Worm (Caenorhabditis elegans) whole organism, young adult: Measurements from ENCODE around the gene T27A10.2.

Source experiments
- B0035.1 ChIP-seq: sonication (generic microtip); optimal IDR thresholded peaks from 2 replicates; lab custom pipeline; 2016; ENCODE audit warnings: missing genetic modification characterization, mild to moderate bottlenecking, missing compliant biosample characterization, missing genotype, missing genetic modification reagents
- B0261.1 ChIP-seq: sonication (generic microtip); optimal IDR thresholded peaks from 2 replicates; lab custom pipeline; 2016; ENCODE audit warnings: mild to moderate bottlenecking, missing genetic modification characterization, moderate library complexity, missing compliant biosample characterization
- F39B2.1 ChIP-seq: fragments of 200-800 bp; sonication (Bioruptor generic); IDR thresholded peaks from 2 replicates; pipeline ENCODE4 v1.3.6; 2022; ENCODE audit warnings: missing genetic modification reagents, missing genetic modification characterization, missing compliant biosample characterization
- F55B11.4 ChIP-seq: sonication (generic microtip); optimal IDR thresholded peaks from 2 replicates; lab custom pipeline; 2016; ENCODE audit warnings: missing compliant biosample characterization, missing genetic modification characterization, borderline replicate concordance; ENCODE audit not compliant: insufficient read depth
- K11D2.4 ChIP-seq: fragments of 200-800 bp; sonication (Bioruptor generic); IDR thresholded peaks from 2 replicates; pipeline ENCODE4 v1.3.6; 2022; ENCODE audit warnings: missing genetic modification reagents, missing genetic modification characterization, missing compliant biosample characterization
- T26A5.8 ChIP-seq: sonication (generic microtip); optimal IDR thresholded peaks from 2 replicates; lab custom pipeline; 2016; ENCODE audit warnings: missing genetic modification characterization, missing compliant biosample characterization
- Y95B8A.8 ChIP-seq: fragments of 200-800 bp; sonication (Bioruptor generic); IDR thresholded peaks from 2 replicates; pipeline ENCODE4 v1.3.6; 2022; ENCODE audit warnings: missing genetic modification reagents, missing genetic modification characterization, missing compliant biosample characterization
- bed-2 ChIP-seq: fragments of 200-800 bp; sonication (Bioruptor generic); IDR thresholded peaks from 2 replicates; pipeline ENCODE4 v1.3.6; 2022; ENCODE audit warnings: missing genetic modification reagents, missing genetic modification characterization, missing compliant biosample characterization
- cebp-1 ChIP-seq, 2 experiments: fragments of 200-800 bp in 1 of 2; sonication (Bioruptor generic) in 1 of 2; sonication (generic microtip) in 1 of 2; IDR thresholded peaks in 1 of 2; optimal IDR thresholded peaks in 1 of 2; 2 replicates each; pipeline versions ENCODE4 v1.3.6 to Lab custom; 2017 to 2022; ENCODE audit warnings: missing compliant biosample characterization in 2 of 2, missing genetic modification characterization in 2 of 2, mild to moderate bottlenecking in 1 of 2, missing genetic modification reagents in 1 of 2, moderate library complexity in 1 of 2
- ceh-91 ChIP-seq: fragments of 200-800 bp; sonication (Bioruptor generic); IDR thresholded peaks from 2 replicates; pipeline ENCODE4 v1.3.6; 2022; ENCODE audit warnings: missing genetic modification reagents, missing genetic modification characterization, missing compliant biosample characterization
- die-1 ChIP-seq: sonication (generic microtip); optimal IDR thresholded peaks from 2 replicates; lab custom pipeline; 2016; ENCODE audit warnings: missing genotype, mild to moderate bottlenecking, missing genetic modification characterization, missing compliant biosample characterization
- dox-1 ChIP-seq: fragments of 200-800 bp; sonication (Bioruptor generic); IDR thresholded peaks from 2 replicates; pipeline ENCODE4 v1.3.6; 2022; ENCODE audit warnings: missing genetic modification reagents, missing genetic modification characterization, missing compliant biosample characterization
- fkh-3 ChIP-seq: sonication (generic microtip); optimal IDR thresholded peaks from 2 replicates; lab custom pipeline; 2016; ENCODE audit warnings: mild to moderate bottlenecking, missing genetic modification characterization, missing compliant biosample characterization
- him-1 ChIP-seq: sonication (generic microtip); optimal IDR thresholded peaks from 2 replicates; lab custom pipeline; 2016; ENCODE audit warnings: missing genotype, missing genetic modification reagents, missing genetic modification characterization, missing compliant biosample characterization
- hlh-26 ChIP-seq: fragments of 200-800 bp; sonication (Bioruptor generic); conservative IDR thresholded peaks from 2 replicates; pipeline ENCODE4 v1.3.6; 2022; ENCODE audit warnings: missing genetic modification reagents, missing genetic modification characterization, missing compliant biosample characterization
- hmg-1.2 ChIP-seq: fragments of 200-800 bp; sonication (Bioruptor generic); IDR thresholded peaks from 2 replicates; pipeline ENCODE4 v1.3.6; 2022; ENCODE audit warnings: missing genetic modification reagents, missing genetic modification characterization, missing compliant biosample characterization
- hrde-1 ChIP-seq: sonication (generic microtip); optimal IDR thresholded peaks from 2 replicates; lab custom pipeline; 2016; ENCODE audit warnings: missing genetic modification characterization, mild to moderate bottlenecking, missing compliant biosample characterization, moderate library complexity, missing genotype, missing genetic modification reagents, borderline replicate concordance
- let-526 ChIP-seq: fragments of 200-800 bp; sonication (Bioruptor generic); IDR thresholded peaks from 2 replicates; pipeline ENCODE4 v1.3.6; 2022; ENCODE audit warnings: missing genetic modification reagents, missing genetic modification characterization, missing compliant biosample characterization
- lin-54 ChIP-seq: fragments of 200-800 bp; sonication (Bioruptor generic); optimal IDR thresholded peaks from 2 replicates; lab custom pipeline; 2018; ENCODE audit warnings: mild to moderate bottlenecking, missing genetic modification characterization, missing compliant biosample characterization
- madf-6 ChIP-seq: fragments of 200-800 bp; sonication (Bioruptor generic); IDR thresholded peaks from 2 replicates; pipeline ENCODE4 v1.3.6; 2022; ENCODE audit warnings: missing genetic modification reagents, missing genetic modification characterization, missing compliant biosample characterization
- mcd-1 ChIP-seq: fragments of 200-800 bp; sonication (Bioruptor generic); IDR thresholded peaks from 2 replicates; pipeline ENCODE4 v1.3.6; 2022; ENCODE audit warnings: missing genetic modification reagents, missing genetic modification characterization, missing compliant biosample characterization
- mes-4 ChIP-seq: sonication (generic microtip); optimal IDR thresholded peaks from 2 replicates; lab custom pipeline; 2016; ENCODE audit warnings: missing genotype, missing genetic modification characterization, missing compliant biosample characterization
- nfya-2 ChIP-seq: fragments of 200-800 bp; sonication (Bioruptor generic); IDR thresholded peaks from 2 replicates; pipeline ENCODE4 v1.3.6; 2022; ENCODE audit warnings: missing genetic modification reagents, missing genetic modification characterization, missing compliant biosample characterization
- nhr-90 ChIP-seq: sonication (generic microtip); optimal IDR thresholded peaks from 2 replicates; lab custom pipeline; 2016; ENCODE audit warnings: missing genotype, mild to moderate bottlenecking, missing genetic modification characterization, missing compliant biosample characterization
- rec-8 ChIP-seq, 2 experiments: sonication (generic microtip); optimal IDR thresholded peaks; 2 replicates each; lab custom pipeline; 2016; ENCODE audit warnings: mild to moderate bottlenecking in 2 of 2, missing genetic modification characterization in 2 of 2, missing genetic modification reagents in 2 of 2, missing genotype in 2 of 2, missing biosample characterization in 1 of 2, missing compliant biosample characterization in 1 of 2, moderate library complexity in 1 of 2
- sea-2 ChIP-seq: fragments of 200-800 bp; sonication (Bioruptor generic); IDR thresholded peaks from 2 replicates; pipeline ENCODE4 v1.3.6; 2022; ENCODE audit warnings: missing genetic modification characterization, missing compliant biosample characterization
- snpc-1.3 ChIP-seq: sonication (generic microtip); optimal IDR thresholded peaks from 2 replicates; lab custom pipeline; 2017; ENCODE audit warnings: missing genetic modification characterization, mild to moderate bottlenecking, missing compliant biosample characterization, antibody characterized with exemption, moderate library complexity, missing genotype, missing genetic modification reagents; ENCODE audit not compliant: insufficient read depth
- snpc-4 ChIP-seq, 5 experiments: fragments of 150-350 bp in 1 of 5; sonication (generic microtip) in 4 of 5; optimal IDR thresholded peaks; 2 replicates each; lab custom pipeline; 2014 to 2018; ENCODE audit warnings: missing genetic modification characterization in 5 of 5, missing biosample characterization in 3 of 5, antibody characterized with exemption in 2 of 5, mild to moderate bottlenecking in 2 of 5, missing compliant biosample characterization in 2 of 5, missing genotype in 2 of 5, moderate library complexity in 2 of 5, missing genetic modification reagents in 1 of 5
- tlf-1 ChIP-seq: fragments of 200-800 bp; sonication (Bioruptor generic); optimal IDR thresholded peaks from 2 replicates; lab custom pipeline; 2018; ENCODE audit warnings: mild to moderate bottlenecking, missing genetic modification characterization, missing compliant biosample characterization
- zfh-2 ChIP-seq: fragments of 200-800 bp; sonication (Bioruptor generic); conservative IDR thresholded peaks from 2 replicates; pipeline ENCODE4 v1.3.6; 2022; ENCODE audit warnings: missing genetic modification reagents, missing genetic modification characterization, missing compliant biosample characterization
- ztf-25 ChIP-seq: fragments of 200-800 bp; sonication (Bioruptor generic); IDR thresholded peaks from 2 replicates; pipeline ENCODE4 v1.3.6; 2022; ENCODE audit warnings: missing genetic modification reagents, missing genetic modification characterization, missing compliant biosample characterization

Gene T27A10.2

DNA sequence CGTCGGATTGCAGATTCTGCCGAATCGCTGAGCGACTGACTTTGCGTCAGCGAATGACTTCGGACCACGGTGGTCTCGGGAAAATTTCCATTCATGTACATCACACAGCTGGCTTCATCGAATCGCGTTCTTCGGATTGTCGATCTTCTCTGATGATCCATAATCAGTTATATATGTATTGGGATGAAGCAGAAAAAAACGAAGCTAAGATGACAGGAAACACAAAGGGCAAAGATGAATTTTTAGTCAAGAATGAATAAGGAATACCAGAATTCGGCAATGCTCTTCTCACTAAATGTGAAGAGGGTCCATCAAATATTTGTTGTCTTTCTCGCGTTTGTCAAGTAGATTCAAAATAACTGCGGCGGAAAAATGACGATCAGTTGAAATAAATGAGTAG, 31.5 kb downstream of the T27A10.2 start, which contains the start of gene del-9:
del-9 (minus strand) TSS at position 101 of the 400 bp plus-strand sequence.
- TF ChIP-seq nhr-90 (tag; lab: Kevin White, UChicago) (no peak), ztf-25 (GFP tag; lab: Robert Waterston, UW) (no peak), him-1 (tag; lab: Kevin White, UChicago) (no peak), mes-4 (tag; lab: Kevin White, UChicago) (no peak)

DNA sequence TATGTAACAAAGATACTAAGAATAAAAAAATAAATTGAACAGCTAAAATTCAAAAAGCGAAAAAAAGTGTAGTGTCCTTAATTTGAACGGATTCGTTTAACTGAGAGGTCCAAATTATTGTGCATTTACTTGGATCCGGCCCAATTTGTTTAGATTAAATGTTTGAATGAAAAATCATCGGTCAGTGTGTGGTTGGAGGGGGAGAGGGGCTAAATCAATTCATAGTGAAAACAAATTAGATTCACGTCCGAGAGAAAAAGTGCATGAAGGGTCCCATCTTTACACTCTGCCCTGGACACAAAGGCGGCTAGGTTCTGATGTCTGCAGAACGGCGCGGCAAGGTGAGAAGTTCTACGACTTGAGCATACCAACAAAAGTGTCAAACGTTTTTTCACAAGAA, 33.1 kb downstream of the T27A10.2 start:
- no peak for TF ChIP-seq rec-8 (tag; optimal IDR thresholded peaks at IDR 0.05; lab: Kevin White, UChicago)
- TF ChIP-seq snpc-4 (GFP tag; optimal IDR thresholded peaks at IDR 0.05; lab: Kevin White, UChicago) = no peak
- no peak for TF ChIP-seq snpc-4 (tag; optimal IDR thresholded peaks at IDR 0.05; lab: Kevin White, UChicago)

DNA sequence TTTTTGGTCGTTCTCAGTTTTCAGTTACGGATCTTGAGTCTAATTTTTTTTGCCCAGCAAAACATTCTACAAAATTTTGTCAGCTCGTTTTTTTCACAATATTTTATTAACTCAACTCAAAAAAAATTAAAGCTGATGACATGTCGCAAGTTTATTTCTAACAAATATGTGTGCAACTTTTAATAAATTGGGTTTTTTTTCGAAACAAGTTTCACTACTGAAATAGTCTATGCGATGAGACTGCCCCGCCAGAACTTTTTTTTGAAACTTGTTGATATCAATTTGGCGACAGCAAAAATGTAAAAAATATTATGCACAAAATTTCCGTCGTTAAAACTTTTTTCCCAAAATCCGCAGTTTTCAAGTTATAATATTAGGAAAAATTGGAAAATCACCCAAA, 37.4 kb downstream of the T27A10.2 start, which contains the start of gene C18B2.2:
C18B2.2 (plus strand) TSS at position 301 of the 400 bp plus-strand sequence.
- TF ChIP-seq cebp-1 (GFP tag; IDR thresholded peaks at IDR 0.05; lab: Robert Waterston, UW) (no peak), cebp-1 (tag; optimal IDR thresholded peaks at IDR 0.05; lab: Kevin White, UChicago) (no peak), hmg-1.2 (no peak), hrde-1 (tag; lab: Kevin White, UChicago) (no peak), mcd-1 (GFP tag; lab: Robert Waterston, UW) (no peak), ceh-91 (GFP tag; lab: Robert Waterston, UW) (no peak), F39B2.1 (GFP tag; lab: Robert Waterston, UW) (no peak), die-1 (tag; lab: Kevin White, UChicago) (no peak), snpc-1.3 (tag; lab: Kevin White, UChicago) (no peak), fkh-3 (no peak), madf-6 (no peak), nfya-2 (GFP tag; lab: Robert Waterston, UW) (no peak)

DNA sequence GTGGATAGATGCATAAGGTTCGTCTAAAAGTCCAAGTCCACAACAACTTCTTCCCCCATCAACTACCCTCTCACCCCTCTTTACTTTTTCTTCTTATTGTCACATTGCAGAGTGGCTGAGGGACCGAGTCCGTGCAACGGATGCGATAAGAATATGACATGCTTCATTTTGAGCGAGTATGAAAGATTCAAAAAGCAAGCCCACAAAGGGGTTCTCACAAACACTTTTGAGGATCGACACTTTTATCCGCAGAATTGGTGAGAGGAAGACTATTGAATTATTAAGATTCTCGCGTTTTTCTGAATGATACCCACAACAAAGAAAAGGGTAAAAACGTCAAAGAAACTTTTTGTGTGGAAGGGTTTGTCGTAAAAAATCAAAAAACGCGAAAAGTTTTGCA, 39.8 kb downstream of the T27A10.2 start:
- no peak for TF ChIP-seq let-526 (GFP tag; lab: Robert Waterston, UW)
- TF ChIP-seq, all 124 proteins: peak for 0

DNA sequence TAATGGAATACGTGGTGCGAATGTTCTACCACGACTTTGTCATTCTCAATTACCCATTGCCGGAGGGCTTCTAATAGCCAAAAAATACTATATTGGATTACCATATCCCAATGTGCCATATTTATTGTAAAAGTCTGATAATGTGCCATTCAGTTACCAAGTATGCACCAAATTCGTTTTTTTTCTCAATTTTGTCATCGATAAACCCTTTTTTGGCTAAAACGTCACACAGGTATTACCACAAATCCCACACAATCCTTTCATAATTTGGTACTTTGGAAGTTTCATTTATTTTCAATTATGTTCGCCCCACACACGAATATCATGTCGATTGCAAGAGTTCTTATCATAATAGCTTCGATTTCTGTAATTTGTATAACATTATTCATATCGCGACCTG, 42.3 kb downstream of the T27A10.2 start, which contains the start of gene vep-2:
vep-2 (plus strand) TSS at position 301 of the 400 bp plus-strand sequence.
- TF ChIP-seq snpc-4 (GFP tag; optimal IDR thresholded peaks at IDR 0.05; lab: Kevin White, UChicago) (no peak), snpc-4 (tag; optimal IDR thresholded peaks at IDR 0.05; lab: Kevin White, UChicago) (no peak), F55B11.4 (tag; lab: Kevin White, UChicago) (no peak), dox-1 (no peak), zfh-2 (GFP tag; lab: Robert Waterston, UW) (no peak), cebp-1 (GFP tag; IDR thresholded peaks at IDR 0.05; lab: Robert Waterston, UW) (no peak), cebp-1 (tag; optimal IDR thresholded peaks at IDR 0.05; lab: Kevin White, UChicago) (no peak), ztf-25 (GFP tag; lab: Robert Waterston, UW) (no peak), B0035.1 (tag; lab: Kevin White, UChicago) (no peak), tlf-1 (GFP tag; lab: Kevin White, UChicago) (no peak), B0261.1 (tag; lab: Kevin White, UChicago) (no peak)

DNA sequence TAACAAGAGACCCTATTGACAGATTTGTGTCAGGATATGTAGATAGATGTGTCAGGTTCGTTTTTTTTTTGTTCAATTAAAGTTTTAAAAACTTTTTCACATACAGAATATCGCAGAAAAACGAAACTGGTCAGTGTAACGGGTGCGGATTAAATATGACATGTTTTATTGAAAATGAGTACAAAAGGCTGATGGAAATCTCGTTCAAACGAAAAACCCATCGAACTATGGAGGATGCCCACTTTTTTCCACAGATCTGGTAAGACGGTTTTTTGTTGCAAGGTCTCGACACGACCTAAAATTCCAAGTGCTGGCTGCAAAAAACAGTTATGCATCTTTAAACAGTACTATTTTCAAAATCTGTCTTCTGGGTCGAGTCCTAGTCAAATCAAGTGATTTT, 44.3 kb downstream of the T27A10.2 start:
- TF ChIP-seq lin-54 (GFP tag; lab: Kevin White, UChicago) (no peak), K11D2.4 (GFP tag; lab: Robert Waterston, UW) (no peak), sea-2 (no peak), hlh-26 (GFP tag; lab: Robert Waterston, UW) (no peak), bed-2 (GFP tag; lab: Robert Waterston, UW) (no peak), F55B11.4 (tag; lab: Kevin White, UChicago) (no peak), Y95B8A.8 (no peak), T26A5.8 (tag; lab: Kevin White, UChicago) (no peak)
